Worm (Caenorhabditis elegans) whole organism, L1 larva: Measurements from ENCODE around the gene ugt-66.

Experiments used
- elt-2 ChIP-seq: sonication (generic microtip); optimal IDR thresholded peaks from 2 replicates; lab custom pipeline; 2016; ENCODE audit warnings: missing genetic modification characterization, mild to moderate bottlenecking, inconsistent platforms, missing compliant biosample characterization, missing genetic modification reagents
- fkh-10 ChIP-seq: sonication (generic microtip); optimal IDR thresholded peaks from 2 replicates; lab custom pipeline; 2017; ENCODE audit warnings: missing biosample characterization, missing genetic modification reagents, missing genetic modification characterization
- lir-3 ChIP-seq: sonication (generic microtip); optimal IDR thresholded peaks from 2 replicates; lab custom pipeline; 2016; ENCODE audit warnings: mild to moderate bottlenecking, missing genetic modification characterization, moderate library complexity, missing compliant biosample characterization; ENCODE audit not compliant: poor library complexity
- nhr-77 ChIP-seq: fragments of 150-350 bp; optimal IDR thresholded peaks from 2 replicates; lab custom pipeline; 2014; ENCODE audit warnings: missing biosample characterization, missing genetic modification characterization
- vab-15 ChIP-seq: sonication (generic microtip); optimal IDR thresholded peaks from 2 replicates; lab custom pipeline; 2017; ENCODE audit warnings: missing genotype, mild to moderate bottlenecking, missing genetic modification characterization, missing compliant biosample characterization

ce11 chrIII:6157708-6158321, 36.6 kb downstream of the ugt-66 start, which contains the start of gene anmt-2:
- no peak for TF ChIP-seq nhr-77 (tag; lab: Kevin White, UChicago)
- TF ChIP-seq vab-15: no peak
- no peak for TF ChIP-seq fkh-10
- no peak for TF ChIP-seq elt-2 (tag; lab: Kevin White, UChicago)
- no peak for TF ChIP-seq lir-3 (tag; lab: Kevin White, UChicago)
